Fruit fly (Drosophila melanogaster) whole organism, pupa: ENCODE data around the gene ergic53.

Source experiments
- CG12605 ChIP-seq: fragments of 200-800 bp; sonication (Bioruptor generic); IDR thresholded peaks from 2 replicates; pipeline ENCODE4 v1.3.6; 2022; ENCODE audit warnings: missing biosample characterization, missing genetic modification characterization
- CG13204 ChIP-seq: fragments of 200-800 bp; sonication (Bioruptor generic); optimal IDR thresholded peaks from 2 replicates; lab custom pipeline; 2018; ENCODE audit warnings: missing biosample characterization, mild to moderate bottlenecking, missing genetic modification characterization, moderate library complexity
- CG14655 ChIP-seq: fragments of 200-800 bp; sonication (Bioruptor generic); optimal IDR thresholded peaks from 3 replicates; lab custom pipeline; 2017; ENCODE audit warnings: mild to moderate bottlenecking, missing biosample characterization, missing genetic modification reagents, missing genetic modification characterization
- CG15710 ChIP-seq: fragments of 200-800 bp; sonication (Bioruptor generic); optimal IDR thresholded peaks from 2 replicates; lab custom pipeline; 2018; ENCODE audit warnings: missing biosample characterization, mild to moderate bottlenecking, missing genetic modification characterization, moderate library complexity
- CG17806 ChIP-seq: fragments of 200-800 bp; sonication (Bioruptor generic); optimal IDR thresholded peaks from 2 replicates; lab custom pipeline; 2018; ENCODE audit warnings: missing biosample characterization, mild to moderate bottlenecking, missing genetic modification characterization, moderate library complexity
- CG32121 ChIP-seq: fragments of 200-800 bp; sonication (Bioruptor generic); IDR thresholded peaks from 2 replicates; pipeline ENCODE4 v1.3.6; 2022; ENCODE audit warnings: missing biosample characterization, missing genetic modification characterization
- CG4496 ChIP-seq: fragments of 200-800 bp; sonication (Bioruptor generic); IDR thresholded peaks from 3 replicates; pipeline ENCODE4 v1.3.6; 2022; ENCODE audit warnings: missing biosample characterization, missing genetic modification characterization
- CG8159 ChIP-seq: fragments of 200-800 bp; sonication (Bioruptor generic); optimal IDR thresholded peaks from 3 replicates; lab custom pipeline; 2018; ENCODE audit warnings: missing biosample characterization, mild to moderate bottlenecking, missing genetic modification characterization, moderate library complexity
- CG9948 ChIP-seq: fragments of 200-800 bp; sonication (Bioruptor generic); optimal IDR thresholded peaks from 2 replicates; lab custom pipeline; 2018; ENCODE audit warnings: missing biosample characterization, mild to moderate bottlenecking, missing genetic modification characterization, moderate library complexity
- Ets98B ChIP-seq: fragments of 200-800 bp; sonication (Bioruptor generic); IDR thresholded peaks from 2 replicates; pipeline ENCODE4 v1.3.6; 2022; ENCODE audit warnings: missing biosample characterization, missing genetic modification characterization
- Pif1A ChIP-seq: fragments of 200-800 bp; sonication (Bioruptor generic); optimal IDR thresholded peaks from 3 replicates; lab custom pipeline; 2016; ENCODE audit warnings: missing biosample characterization, missing genetic modification characterization
- rn ChIP-seq: fragments of 200-800 bp; sonication (Bioruptor generic); IDR thresholded peaks from 2 replicates; pipeline ENCODE4 v1.3.6; 2022; ENCODE audit warnings: missing biosample characterization, missing genetic modification characterization

DNA sequence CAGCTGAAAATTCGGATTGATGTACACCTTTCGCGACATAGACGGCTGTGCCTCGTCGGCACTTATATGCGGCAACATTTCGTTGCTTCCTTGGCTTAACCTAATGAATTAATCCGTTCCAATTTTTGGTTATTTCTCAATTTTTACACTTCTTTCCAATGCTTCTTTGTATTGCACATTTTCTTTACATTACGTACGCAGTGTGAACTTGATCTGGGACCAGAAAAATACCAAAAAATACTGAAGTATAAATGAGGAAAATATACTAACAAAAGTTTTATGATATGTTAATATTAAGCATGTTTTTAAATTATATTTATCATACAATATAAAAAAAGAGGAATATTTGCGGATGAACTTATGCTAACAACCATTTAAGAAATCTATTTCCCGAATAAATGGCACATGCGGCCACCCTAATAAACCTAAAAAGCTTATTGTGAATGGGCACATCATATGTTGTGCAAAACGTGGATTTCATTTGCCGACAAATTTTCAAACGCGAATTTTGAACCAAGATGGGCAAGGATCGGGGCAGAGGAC lies 25.1 kb upstream of the ergic53 start, which contains the start of the genes ZC3H3 and Pus7:
- TF ChIP-seq CG13204 (GFP tag; lab: Kevin White, UChicago) (no peak), CG9948 (no peak), Pif1A (GFP tag; lab: Kevin White, UChicago) (no peak), CG4496 (GFP tag; lab: Robert Waterston, UW) (no peak), CG15710 (tag; lab: Kevin White, UChicago) (no peak), CG14655 (GFP tag; lab: Kevin White, UChicago) (no peak), CG8159 (tag; lab: Kevin White, UChicago) (peak; percentile 55), rn (GFP tag; lab: Robert Waterston, UW) (no peak), CG12605 (GFP tag; lab: Robert Waterston, UW) (no peak), Ets98B (GFP tag; lab: Robert Waterston, UW) (no peak), CG17806 (tag; lab: Kevin White, UChicago) (peak; percentile 7), CG32121 (GFP tag; lab: Robert Waterston, UW) (no peak)
